Fruit fly (Drosophila melanogaster) whole organism, pupa: ENCODE data around the gene Tob.

ENCODE experiments used
- CG10348 ChIP-seq: fragments of 200-800 bp; sonication (Bioruptor generic); IDR thresholded peaks from 2 replicates; pipeline ENCODE4 v1.3.6; 2022; ENCODE audit warnings: missing biosample characterization, missing genetic modification characterization
- CG12605 ChIP-seq: fragments of 200-800 bp; sonication (Bioruptor generic); IDR thresholded peaks from 2 replicates; pipeline ENCODE4 v1.3.6; 2022; ENCODE audit warnings: missing biosample characterization, missing genetic modification characterization
- CG13204 ChIP-seq: fragments of 200-800 bp; sonication (Bioruptor generic); optimal IDR thresholded peaks from 2 replicates; lab custom pipeline; 2018; ENCODE audit warnings: missing biosample characterization, mild to moderate bottlenecking, missing genetic modification characterization, moderate library complexity
- CG14655 ChIP-seq: fragments of 200-800 bp; sonication (Bioruptor generic); optimal IDR thresholded peaks from 3 replicates; lab custom pipeline; 2017; ENCODE audit warnings: mild to moderate bottlenecking, missing biosample characterization, missing genetic modification reagents, missing genetic modification characterization
- CG15710 ChIP-seq: fragments of 200-800 bp; sonication (Bioruptor generic); optimal IDR thresholded peaks from 2 replicates; lab custom pipeline; 2018; ENCODE audit warnings: missing biosample characterization, mild to moderate bottlenecking, missing genetic modification characterization, moderate library complexity
- CG17806 ChIP-seq: fragments of 200-800 bp; sonication (Bioruptor generic); optimal IDR thresholded peaks from 2 replicates; lab custom pipeline; 2018; ENCODE audit warnings: missing biosample characterization, mild to moderate bottlenecking, missing genetic modification characterization, moderate library complexity
- CG32121 ChIP-seq: fragments of 200-800 bp; sonication (Bioruptor generic); IDR thresholded peaks from 2 replicates; pipeline ENCODE4 v1.3.6; 2022; ENCODE audit warnings: missing biosample characterization, missing genetic modification characterization
- CG34367 ChIP-seq: fragments of 200-800 bp; sonication (Bioruptor generic); optimal IDR thresholded peaks from 2 replicates; lab custom pipeline; 2018; ENCODE audit warnings: missing biosample characterization, mild to moderate bottlenecking, missing genetic modification characterization
- CG4496 ChIP-seq: fragments of 200-800 bp; sonication (Bioruptor generic); IDR thresholded peaks from 3 replicates; pipeline ENCODE4 v1.3.6; 2022; ENCODE audit warnings: missing biosample characterization, missing genetic modification characterization
- CG8159 ChIP-seq: fragments of 200-800 bp; sonication (Bioruptor generic); optimal IDR thresholded peaks from 3 replicates; lab custom pipeline; 2018; ENCODE audit warnings: missing biosample characterization, mild to moderate bottlenecking, missing genetic modification characterization, moderate library complexity
- CG8301 ChIP-seq: fragments of 200-800 bp; sonication (Bioruptor generic); optimal IDR thresholded peaks from 2 replicates; lab custom pipeline; 2018; ENCODE audit warnings: missing biosample characterization, mild to moderate bottlenecking, missing genetic modification characterization
- CG9948 ChIP-seq: fragments of 200-800 bp; sonication (Bioruptor generic); optimal IDR thresholded peaks from 2 replicates; lab custom pipeline; 2018; ENCODE audit warnings: missing biosample characterization, mild to moderate bottlenecking, missing genetic modification characterization, moderate library complexity
- D1 ChIP-seq: fragments of 200-800 bp; sonication (Bioruptor generic); optimal IDR thresholded peaks from 2 replicates; lab custom pipeline; 2018; ENCODE audit warnings: missing biosample characterization, mild to moderate bottlenecking, missing genetic modification characterization, moderate library complexity
- EcR ChIP-seq: fragments of 200-800 bp; sonication (Bioruptor generic); optimal IDR thresholded peaks from 3 replicates; lab custom pipeline; 2019; ENCODE audit warnings: missing biosample characterization, missing genetic modification characterization, mild to moderate bottlenecking, moderate library complexity, missing genetic modification reagents
- Ets98B ChIP-seq: fragments of 200-800 bp; sonication (Bioruptor generic); IDR thresholded peaks from 2 replicates; pipeline ENCODE4 v1.3.6; 2022; ENCODE audit warnings: missing biosample characterization, missing genetic modification characterization
- Pif1A ChIP-seq: fragments of 200-800 bp; sonication (Bioruptor generic); optimal IDR thresholded peaks from 3 replicates; lab custom pipeline; 2016; ENCODE audit warnings: missing biosample characterization, missing genetic modification characterization
- Pif1B ChIP-seq: fragments of 200-800 bp; sonication (Bioruptor generic); optimal IDR thresholded peaks from 3 replicates; lab custom pipeline; 2016; ENCODE audit warnings: missing biosample characterization, missing genetic modification characterization
- Snoo ChIP-seq: fragments of 200-800 bp; sonication (Bioruptor generic); optimal IDR thresholded peaks from 3 replicates; lab custom pipeline; 2017; ENCODE audit warnings: missing biosample characterization, mild to moderate bottlenecking, missing genetic modification characterization, inconsistent platforms
- fd96Ca ChIP-seq: fragments of 200-800 bp; sonication (Bioruptor generic); IDR thresholded peaks from 3 replicates; pipeline ENCODE4 v1.3.6; 2022; ENCODE audit warnings: missing biosample characterization, missing genetic modification characterization
- gl ChIP-seq: fragments of 200-800 bp; sonication (Bioruptor generic); optimal IDR thresholded peaks from 2 replicates; lab custom pipeline; 2018; ENCODE audit warnings: missing biosample characterization, mild to moderate bottlenecking, missing genetic modification characterization
- rn ChIP-seq: fragments of 200-800 bp; sonication (Bioruptor generic); IDR thresholded peaks from 2 replicates; pipeline ENCODE4 v1.3.6; 2022; ENCODE audit warnings: missing biosample characterization, missing genetic modification characterization

The Tob gene

dm6 chrX:16124236-16124635 lies 32.9 kb upstream of the Tob start:
- TF ChIP-seq CG12605 (GFP tag; lab: Robert Waterston, UW) (no peak), Pif1A (GFP tag; lab: Kevin White, UChicago) (no peak), CG4496 (no peak), Pif1B (no peak), CG34367 (tag; lab: Kevin White, UChicago) (no peak), CG8159 (tag; lab: Kevin White, UChicago) (no peak), D1 (tag; lab: Kevin White, UChicago) (no peak), rn (GFP tag; lab: Robert Waterston, UW) (no peak), Ets98B (no peak), CG13204 (GFP tag; lab: Kevin White, UChicago) (no peak), EcR (no peak), CG9948 (tag; lab: Kevin White, UChicago) (no peak), CG32121 (GFP tag; lab: Robert Waterston, UW) (no peak), fd96Ca (GFP tag; lab: Robert Waterston, UW) (no peak)

- no peak for TF ChIP-seq gl (tag; lab: Kevin White, UChicago)
- TF ChIP-seq CG8159 (tag; lab: Kevin White, UChicago), result peak; percentile 8
Measured at dm6 chrX:16111655-16112054, 20.4 kb upstream of the Tob start.

- TF ChIP-seq CG17806 (tag; lab: Kevin White, UChicago), result no peak
- 0 out of 3 replicates have a peak, but pooled peaks have one; percentile 32 for TF ChIP-seq CG4496
Measured at dm6 chrX:16105715-16106114, 14.4 kb upstream of the Tob start.

- peak; percentile 91 for TF ChIP-seq fd96Ca (GFP tag; lab: Robert Waterston, UW)
- peak; percentile 98 for TF ChIP-seq CG15710
- TF ChIP-seq D1 (tag; lab: Kevin White, UChicago), result peak; percentile 97
- TF ChIP-seq CG4496, result peak; percentile 95
- TF ChIP-seq Pif1A (GFP tag; lab: Kevin White, UChicago), result peak; percentile 85
- peak; percentile 98 for TF ChIP-seq CG34367 (tag; lab: Kevin White, UChicago)
- TF ChIP-seq CG14655 (GFP tag; lab: Kevin White, UChicago), result peak; percentile 99
- TF ChIP-seq Snoo (tag; lab: Kevin White, UChicago), result peak; percentile 91
- peak; percentile 92 for TF ChIP-seq Pif1B
- peak; percentile 89 for TF ChIP-seq Ets98B
- peak; percentile 98 for TF ChIP-seq CG8301 (tag; lab: Kevin White, UChicago)
- no peak for TF ChIP-seq EcR
- TF ChIP-seq CG10348 (GFP tag; lab: Robert Waterston, UW), result peak; percentile 65
- peak; percentile 89 for TF ChIP-seq CG12605 (GFP tag; lab: Robert Waterston, UW)
- TF ChIP-seq CG17806 (tag; lab: Kevin White, UChicago), result peak; percentile 98
- TF ChIP-seq rn (GFP tag; lab: Robert Waterston, UW), result peak; percentile 84
- peak; percentile 94 for TF ChIP-seq CG32121 (GFP tag; lab: Robert Waterston, UW)
- peak; percentile 99 for TF ChIP-seq CG9948 (tag; lab: Kevin White, UChicago)
- TF ChIP-seq gl (tag; lab: Kevin White, UChicago), result peak; percentile 93
- TF ChIP-seq CG13204 (GFP tag; lab: Kevin White, UChicago), result peak; percentile 81
- peak; percentile 98 for TF ChIP-seq CG8159 (tag; lab: Kevin White, UChicago)
Measured at dm6 chrX:16104738-16105426, 13.6 kb upstream of the Tob start, which contains the start of the genes CG42353 and CG42354. CG42353 (minus strand) TSS chrX:16104946. CG42354 (minus strand) TSS chrX:16104946.

- TF ChIP-seq EcR (peak; percentile 23), CG17806 (tag; lab: Kevin White, UChicago) (no peak)
Measured at dm6 chrX:16104056-16104737, 12.9 kb upstream of the Tob start.

dm6 chrX:16103482-16103881 lies 12.2 kb upstream of the Tob start:
- no peak for TF ChIP-seq gl (tag; lab: Kevin White, UChicago)
- no peak for TF ChIP-seq D1 (tag; lab: Kevin White, UChicago)
- peak; percentile 54 for TF ChIP-seq Pif1A (GFP tag; lab: Kevin White, UChicago)
- 0 out of 2 replicates have a peak, but pooled peaks have one; percentile 24 for TF ChIP-seq CG12605 (GFP tag; lab: Robert Waterston, UW)
- TF ChIP-seq EcR, result no peak
- 0 out of 2 replicates have a peak, but pooled peaks have one; percentile 5 for TF ChIP-seq rn (GFP tag; lab: Robert Waterston, UW)
- TF ChIP-seq CG14655 (GFP tag; lab: Kevin White, UChicago), result no peak
- TF ChIP-seq CG9948 (tag; lab: Kevin White, UChicago), result no peak
- TF ChIP-seq CG15710, result no peak
- no peak for TF ChIP-seq CG17806 (tag; lab: Kevin White, UChicago)
- peak; percentile 50 for TF ChIP-seq Snoo (tag; lab: Kevin White, UChicago)
- TF ChIP-seq Ets98B, result 0 out of 2 replicates have a peak, but pooled peaks have one; percentile 17
- TF ChIP-seq Pif1B, result peak; percentile 19
- TF ChIP-seq CG8159 (tag; lab: Kevin White, UChicago), result no peak
- 0 out of 3 replicates have a peak, but pooled peaks have one; percentile 15 for TF ChIP-seq fd96Ca (GFP tag; lab: Robert Waterston, UW)
- no peak for TF ChIP-seq CG34367 (tag; lab: Kevin White, UChicago)
- TF ChIP-seq CG8301 (tag; lab: Kevin White, UChicago), result no peak
- TF ChIP-seq CG13204 (GFP tag; lab: Kevin White, UChicago), result no peak
